Worm (Caenorhabditis elegans): Measurements from ENCODE around the gene Y44A6D.6.

The Y44A6D.6 gene

DNA sequence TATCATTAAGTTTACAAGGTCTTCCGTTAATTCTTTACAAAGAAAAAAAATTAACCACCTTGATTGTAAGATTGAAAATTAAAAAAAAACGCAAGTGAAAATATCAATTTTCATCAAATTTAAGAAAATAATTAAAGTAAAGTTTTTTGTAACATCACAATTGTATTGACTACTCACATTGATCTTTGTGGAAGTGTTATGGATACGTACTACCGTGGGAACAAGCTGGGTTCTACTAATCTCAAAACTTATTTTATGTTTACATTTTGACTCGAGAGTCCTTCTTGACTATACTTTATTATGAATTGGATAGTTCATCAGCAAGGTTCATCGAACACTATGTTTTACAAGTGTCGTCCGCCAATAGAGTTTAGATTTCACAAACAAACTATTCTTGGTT, 22.4 kb downstream of the Y44A6D.6 start, which contains the start of gene num-1:
Gene num-1 (plus strand): TSS at position 301 of the 400 bp plus-strand sequence.
- TF ChIP-seq nhr-67 (tag; optimal IDR thresholded peaks at IDR 0.05) (no peak), pqm-1 (tag; optimal IDR thresholded peaks at IDR 0.05) (no peak), ceh-28 (tag; optimal IDR thresholded peaks at IDR 0.05) (no peak)

DNA sequence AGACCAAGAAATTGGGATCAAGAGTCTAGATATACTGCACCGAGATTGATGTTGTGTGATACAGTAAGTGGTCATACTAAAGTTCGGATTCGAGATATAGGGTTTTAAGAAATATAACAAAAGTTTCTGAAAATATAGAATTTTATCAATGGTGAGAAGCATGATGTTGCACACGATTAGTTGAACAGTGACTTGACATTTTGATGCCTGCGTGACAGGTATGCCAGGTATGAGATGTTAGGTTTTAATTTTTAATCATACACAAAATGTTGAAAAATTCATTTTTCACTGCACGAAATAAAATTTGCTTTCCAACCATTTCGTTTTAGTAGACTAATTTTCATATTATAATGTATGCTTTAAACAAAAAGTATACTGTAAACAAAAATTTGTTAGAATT, 23.3 kb downstream of the Y44A6D.6 start:
- TF ChIP-seq ama-1 (optimal IDR thresholded peaks at IDR 0.05) (no peak), nhr-67 (tag; optimal IDR thresholded peaks at IDR 0.05) (no peak), unc-39 (tag; optimal IDR thresholded peaks at IDR 0.05) (no peak), elt-2 (tag; optimal IDR thresholded peaks at IDR 0.05) (no peak), nhr-25 (tag; optimal IDR thresholded peaks at IDR 0.05) (no peak), egl-5 (tag; optimal IDR thresholded peaks at IDR 0.05) (no peak), ceh-9 (tag; optimal IDR thresholded peaks at IDR 0.05) (no peak), lin-39 (tag; optimal IDR thresholded peaks at IDR 0.05) (no peak), nhr-23 (tag; optimal IDR thresholded peaks at IDR 0.05) (no peak), nfya-1 (tag; optimal IDR thresholded peaks at IDR 0.05; ENCODE audit: insufficient read depth) (no peak), unc-62 (GFP tag; optimal IDR thresholded peaks at IDR 0.05) (no peak), ceh-16 (tag; optimal IDR thresholded peaks at IDR 0.05) (no peak), pha-4 (tag; optimal IDR thresholded peaks at IDR 0.05) (no peak), fos-1 (tag; optimal IDR thresholded peaks at IDR 0.05) (no peak), lin-15B (tag; optimal IDR thresholded peaks at IDR 0.05) (no peak), R02D3.7 (tag; optimal IDR thresholded peaks at IDR 0.05) (no peak), zag-1 (tag; optimal IDR thresholded peaks at IDR 0.05) (no peak), tbx-2 (tag; optimal IDR thresholded peaks at IDR 0.05) (no peak)

DNA sequence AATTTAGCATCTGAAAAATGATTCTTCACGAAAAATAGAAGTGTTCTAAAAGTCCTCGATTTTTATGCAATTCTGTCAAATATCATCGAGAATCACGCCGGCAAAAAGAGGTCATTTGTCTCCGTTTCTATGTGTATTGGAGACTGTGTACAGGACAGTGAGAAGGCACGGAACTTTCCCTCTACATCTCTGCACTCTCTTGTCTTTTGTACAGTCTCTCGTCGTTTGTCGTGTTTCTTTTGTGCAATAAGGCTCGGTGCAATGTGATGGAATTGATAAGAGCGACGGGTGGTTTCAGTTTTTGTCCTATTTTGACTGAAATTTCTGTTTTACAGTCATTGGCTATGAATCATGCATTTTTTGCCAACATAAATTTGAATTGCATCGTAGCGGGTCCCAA, 24.7 kb downstream of the Y44A6D.6 start:
- TF ChIP-seq egl-5 (tag; optimal IDR thresholded peaks at IDR 0.05) = no peak
- peak; percentile 75 for TF ChIP-seq pqm-1 (tag; optimal IDR thresholded peaks at IDR 0.05)
- TF ChIP-seq eor-1 (tag; optimal IDR thresholded peaks at IDR 0.05) = no peak
- TF ChIP-seq unc-62 (GFP tag; optimal IDR thresholded peaks at IDR 0.05) = no peak
- peak; percentile 2 for TF ChIP-seq jun-1 (tag; optimal IDR thresholded peaks at IDR 0.05)
- TF ChIP-seq pha-4 (tag; optimal IDR thresholded peaks at IDR 0.05) = peak; percentile 83
- TF ChIP-seq elt-1 (tag; optimal IDR thresholded peaks at IDR 0.05) = no peak
- TF ChIP-seq zag-1 (tag; optimal IDR thresholded peaks at IDR 0.05) = no peak
- peak; percentile 74 for TF ChIP-seq elt-2 (tag; optimal IDR thresholded peaks at IDR 0.05)

DNA sequence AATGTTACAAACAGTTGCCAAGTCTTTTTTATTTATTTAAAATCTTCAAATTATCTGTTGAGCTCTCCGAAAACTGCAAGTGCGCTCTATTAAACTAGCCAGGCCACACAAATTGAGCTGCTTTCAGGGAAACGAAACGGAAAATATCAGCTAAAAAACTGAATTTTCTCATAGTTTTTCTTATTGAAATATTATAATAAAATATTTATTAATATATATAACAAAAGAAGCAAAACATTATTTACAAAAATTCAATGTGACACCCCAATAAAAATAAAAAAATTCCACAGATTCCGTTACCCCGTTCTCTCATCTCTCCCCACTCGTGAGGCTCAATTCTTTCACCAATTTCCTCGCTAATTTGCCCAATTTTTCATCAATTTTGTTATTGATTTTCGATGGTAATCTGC, 25.4 kb downstream of the Y44A6D.6 start:
- TF ChIP-seq zag-1 (tag; optimal IDR thresholded peaks at IDR 0.05) (no peak), ceh-28 (tag; optimal IDR thresholded peaks at IDR 0.05) (no peak), lin-15B (tag; optimal IDR thresholded peaks at IDR 0.05) (peak; percentile 10), pha-4 (tag; optimal IDR thresholded peaks at IDR 0.05) (peak; percentile 35), hmg-11 (tag; optimal IDR thresholded peaks at IDR 0.05) (peak; percentile 34)

DNA sequence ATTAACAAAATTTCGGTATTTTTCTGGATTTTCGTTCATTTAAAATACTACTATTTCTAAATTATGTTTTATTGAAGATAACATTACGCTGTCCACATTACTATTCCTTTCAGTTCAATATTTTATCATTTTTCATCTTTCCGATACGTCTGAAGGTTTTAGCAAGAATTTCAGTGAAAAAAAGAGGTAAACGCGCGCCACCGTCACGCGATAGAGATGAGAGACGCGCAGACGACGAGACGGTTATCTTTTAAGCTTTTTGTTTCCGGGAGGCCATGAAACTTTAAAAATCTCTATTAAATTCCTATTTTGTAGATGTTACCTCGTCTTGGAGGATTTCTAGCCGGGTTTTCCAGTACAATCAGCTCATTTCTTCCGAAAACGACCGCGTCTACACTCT, 30.6 kb downstream of the Y44A6D.6 start, which contains the start of gene mrps-12:
Gene mrps-12 (plus strand): TSS at position 316 of the 400 bp plus-strand sequence.
- TF ChIP-seq lin-39 (tag; optimal IDR thresholded peaks at IDR 0.05) (no peak), lin-15B (tag; optimal IDR thresholded peaks at IDR 0.05) (peak; percentile 34), nhr-76 (tag; optimal IDR thresholded peaks at IDR 0.05) (no peak), ceh-28 (tag; optimal IDR thresholded peaks at IDR 0.05) (peak; percentile 36), nfya-1 (tag; optimal IDR thresholded peaks at IDR 0.05; ENCODE audit: insufficient read depth) (peak; percentile 46)

DNA sequence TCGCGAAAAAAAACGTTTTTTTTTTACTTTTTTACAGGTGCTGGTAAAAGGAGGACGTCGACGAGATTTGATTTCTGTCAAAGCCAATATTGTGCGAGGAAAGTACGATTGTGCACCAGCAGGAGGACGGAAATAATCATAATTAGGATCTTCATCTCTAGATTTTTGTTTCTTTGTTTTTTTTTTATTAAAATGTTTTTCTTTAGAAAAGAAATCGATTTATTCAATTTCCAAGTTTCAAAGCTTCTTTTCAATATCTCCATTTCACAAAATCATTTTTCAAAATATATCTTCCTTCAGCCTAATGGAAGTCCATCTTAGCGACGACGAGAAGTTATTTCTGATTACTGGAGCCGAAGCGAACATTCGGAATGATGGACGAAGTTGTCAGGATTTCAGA, 31.4 kb downstream of the Y44A6D.6 start, which contains the start of gene exos-7:
Gene exos-7 (plus strand): TSS at position 301 of the 400 bp plus-strand sequence.
- TF ChIP-seq nhr-25 (tag; optimal IDR thresholded peaks at IDR 0.05) (no peak), elt-3 (tag; optimal IDR thresholded peaks at IDR 0.05) (no peak), lin-39 (tag; optimal IDR thresholded peaks at IDR 0.05) (no peak), nhr-43 (tag; optimal IDR thresholded peaks at IDR 0.05; ENCODE audit: poor library complexity, severe bottlenecking) (no peak), ceh-9 (tag; optimal IDR thresholded peaks at IDR 0.05) (no peak), ztf-11 (tag; optimal IDR thresholded peaks at IDR 0.05) (no peak), pha-4 (tag; optimal IDR thresholded peaks at IDR 0.05) (no peak), nhr-28 (tag; optimal IDR thresholded peaks at IDR 0.05) (no peak), lsy-12 (tag; optimal IDR thresholded peaks at IDR 0.05) (no peak), lin-15B (tag; optimal IDR thresholded peaks at IDR 0.05) (no peak), jun-1 (tag; optimal IDR thresholded peaks at IDR 0.05) (no peak), unc-39 (tag; optimal IDR thresholded peaks at IDR 0.05) (no peak), zag-1 (tag; optimal IDR thresholded peaks at IDR 0.05) (no peak), unc-62 (GFP tag; optimal IDR thresholded peaks at IDR 0.05) (no peak), ceh-28 (tag; optimal IDR thresholded peaks at IDR 0.05) (no peak), snpc-4 (tag; optimal IDR thresholded peaks at IDR 0.05) (no peak), skn-1 (tag; optimal IDR thresholded peaks at IDR 0.05) (no peak), ceh-16 (tag; optimal IDR thresholded peaks at IDR 0.05) (no peak), nhr-12 (tag; optimal IDR thresholded peaks at IDR 0.05) (no peak), pqm-1 (tag; optimal IDR thresholded peaks at IDR 0.05) (no peak)

Data from whole organism, L3 larva.